Worm (Caenorhabditis elegans): ENCODE measurements around the gene R08E3.1.

R08E3.1 gene

ce11 chrX:4800078-4800621 lies 22.3 kb upstream of the R08E3.1 start, which contains the start of gene mig-13:
TSS of gene mig-13 (minus strand) at chrX:4800128.
- TF ChIP-seq ztf-16 (tag; optimal IDR thresholded peaks at IDR 0.05) (peak; percentile 33), unc-55 (GFP tag; optimal IDR thresholded peaks at IDR 0.05) (peak; percentile 28), che-1 (tag; optimal IDR thresholded peaks at IDR 0.05) (no peak), ref-2 (tag; optimal IDR thresholded peaks at IDR 0.05) (peak; percentile 11), tbx-7 (tag; optimal IDR thresholded peaks at IDR 0.05) (no peak), hlh-15 (tag; optimal IDR thresholded peaks at IDR 0.05) (no peak)

- TF ChIP-seq ceh-9 (tag; optimal IDR thresholded peaks at IDR 0.05) (no peak), elt-2 (tag; optimal IDR thresholded peaks at IDR 0.05) (peak; percentile 35), pqm-1 (tag; optimal IDR thresholded peaks at IDR 0.05) (no peak), unc-55 (GFP tag; optimal IDR thresholded peaks at IDR 0.05) (peak; percentile 10), fkh-6 (tag; optimal IDR thresholded peaks at IDR 0.05) (no peak)
Observed at ce11 chrX:4800892-4801291, 21.6 kb upstream of the R08E3.1 start.

- TF ChIP-seq C08G9.2 (tag; optimal IDR thresholded peaks at IDR 0.05) = no peak
- TF ChIP-seq ceh-45 (GFP tag; IDR thresholded peaks at IDR 0.05) = no peak
- no peak for TF ChIP-seq pha-2 (tag; optimal IDR thresholded peaks at IDR 0.05)
- peak; percentile 1 for TF ChIP-seq ztf-16 (tag; optimal IDR thresholded peaks at IDR 0.05)
- peak; percentile 70 for TF ChIP-seq unc-55 (GFP tag; optimal IDR thresholded peaks at IDR 0.05)
- no peak for TF ChIP-seq tbx-2 (tag; optimal IDR thresholded peaks at IDR 0.05)
Observed at ce11 chrX:4802255-4802654, 20.2 kb upstream of the R08E3.1 start.

ce11 chrX:4803942-4804341 lies 18.5 kb upstream of the R08E3.1 start:
- TF ChIP-seq unc-86 (tag; optimal IDR thresholded peaks at IDR 0.05) (no peak), dve-1 (tag; optimal IDR thresholded peaks at IDR 0.05) (no peak), C08G9.2 (tag; optimal IDR thresholded peaks at IDR 0.05) (no peak), nhr-11 (tag; optimal IDR thresholded peaks at IDR 0.05) (no peak), rnt-1 (tag; optimal IDR thresholded peaks at IDR 0.05) (no peak)

ce11 chrX:4808737-4809136 lies 13.7 kb upstream of the R08E3.1 start:
- peak; percentile 26 for TF ChIP-seq nfya-1 (tag; optimal IDR thresholded peaks at IDR 0.05)
- no peak for TF ChIP-seq F13H6.1 (tag; optimal IDR thresholded peaks at IDR 0.05)

ce11 chrX:4809189-4809588 lies 13.3 kb upstream of the R08E3.1 start:
- no peak for TF ChIP-seq elt-2 (tag; optimal IDR thresholded peaks at IDR 0.05)
- peak; percentile 67 for TF ChIP-seq ref-2 (tag; optimal IDR thresholded peaks at IDR 0.05)
- TF ChIP-seq ceh-31 (tag; optimal IDR thresholded peaks at IDR 0.05) = no peak
- peak; percentile 55 for TF ChIP-seq ztf-16 (tag; optimal IDR thresholded peaks at IDR 0.05)
- no peak for TF ChIP-seq C38D4.7 (GFP tag; optimal IDR thresholded peaks at IDR 0.05)

- TF ChIP-seq hlh-30 (tag; optimal IDR thresholded peaks at IDR 0.05; ENCODE audit: insufficient read depth) (peak; percentile 59), ztf-16 (tag; optimal IDR thresholded peaks at IDR 0.05) (peak; percentile 63), ceh-24 (tag; optimal IDR thresholded peaks at IDR 0.05) (no peak)
Observed at ce11 chrX:4809753-4810424, 12.6 kb upstream of the R08E3.1 start.

ce11 chrX:4811242-4811641 lies 11.2 kb upstream of the R08E3.1 start, which contains the start of gene ztf-16:
TSS of gene ztf-16 (minus strand) at chrX:4811540.
- no peak for TF ChIP-seq Y22D7AL.16 (tag; optimal IDR thresholded peaks at IDR 0.05)
